Worm (Caenorhabditis elegans) whole organism, L4/young adult: ENCODE data around the gene asp-14.

Experiments
- W03F9.2 ChIP-seq: fragments of 150-350 bp; optimal IDR thresholded peaks from 2 replicates; lab custom pipeline; 2014; ENCODE audit warnings: missing biosample characterization, missing genetic modification characterization
- him-1 ChIP-seq: sonication (generic microtip); optimal IDR thresholded peaks from 2 replicates; lab custom pipeline; 2016; ENCODE audit warnings: missing genotype, missing genetic modification reagents, missing genetic modification characterization, missing compliant biosample characterization

DNA sequence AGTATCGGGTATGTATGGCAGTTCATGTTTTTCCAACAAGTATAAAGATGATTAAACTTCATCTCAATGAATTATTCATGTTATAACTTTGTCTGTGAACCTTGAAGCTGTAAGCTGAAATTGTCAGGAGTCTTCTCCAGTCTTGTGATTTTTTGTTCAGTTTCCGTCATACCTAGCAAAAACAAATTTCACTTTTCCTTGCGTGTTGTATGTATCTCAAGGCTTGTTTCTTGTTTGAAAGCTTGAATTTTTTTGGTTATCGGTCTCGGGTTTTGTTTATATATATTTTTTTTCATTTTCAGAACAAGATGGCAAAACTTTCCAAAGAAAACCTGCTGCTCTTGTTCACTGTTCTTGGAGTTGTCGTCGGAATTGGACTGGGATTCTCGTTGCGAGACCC, 43.3 kb downstream of the asp-14 start, which contains the start of gene glt-4:
- no peak for TF ChIP-seq him-1 (tag; lab: Kevin White, UChicago)
- no peak for TF ChIP-seq W03F9.2 (tag; lab: Kevin White, UChicago)
